Worm (Caenorhabditis elegans) whole organism, late embryonic: ENCODE data around the gene F11D11.21.
"Not testable (repeated sequence)": the region's sequence is repeated elsewhere in the genome, so short reads cannot be mapped to it uniquely, and the experiment has no call there.

Experiments
- C08G9.2 ChIP-seq: sonication (generic microtip); optimal IDR thresholded peaks from 2 replicates; lab custom pipeline; 2016; ENCODE audit warnings: mild to moderate bottlenecking, missing genetic modification characterization, moderate library complexity, missing compliant biosample characterization
- K09A11.1 ChIP-seq: sonication (generic microtip); optimal IDR thresholded peaks from 2 replicates; lab custom pipeline; 2017; ENCODE audit warnings: antibody characterized with exemption, mild to moderate bottlenecking, missing genetic modification characterization, missing compliant biosample characterization; ENCODE audit not compliant: insufficient read depth
- T23F11.4 ChIP-seq: fragments of 200-800 bp; sonication (Bioruptor generic); optimal IDR thresholded peaks from 2 replicates; lab custom pipeline; 2018; ENCODE audit warnings: mild to moderate bottlenecking, missing genetic modification characterization, missing compliant biosample characterization
- Y22D7AL.16 ChIP-seq: sonication (generic microtip); optimal IDR thresholded peaks from 2 replicates; lab custom pipeline; 2016; ENCODE audit warnings: missing genetic modification characterization, missing compliant biosample characterization
- ama-1 ChIP-seq: fragments of 150-350 bp; optimal IDR thresholded peaks from 2 replicates; lab custom pipeline; 2014
- ceh-18 ChIP-seq: sonication (generic microtip); optimal IDR thresholded peaks from 2 replicates; lab custom pipeline; 2016; ENCODE audit warnings: missing genetic modification characterization, missing compliant biosample characterization
- ceh-2 ChIP-seq: sonication (generic microtip); optimal IDR thresholded peaks from 2 replicates; lab custom pipeline; 2016; ENCODE audit warnings: missing genotype, missing genetic modification characterization, missing compliant biosample characterization
- ceh-24 ChIP-seq: sonication (generic microtip); optimal IDR thresholded peaks from 2 replicates; lab custom pipeline; 2016; ENCODE audit warnings: mild to moderate bottlenecking, missing genetic modification characterization, missing compliant biosample characterization
- ceh-30 ChIP-seq: fragments of 150-350 bp; optimal IDR thresholded peaks from 2 replicates; lab custom pipeline; 2014; ENCODE audit warnings: missing biosample characterization, missing genetic modification characterization
- ceh-48 ChIP-seq: sonication (generic microtip); optimal IDR thresholded peaks from 2 replicates; lab custom pipeline; 2016; ENCODE audit warnings: missing genetic modification characterization, inconsistent platforms, missing compliant biosample characterization
- ceh-6 ChIP-seq: fragments of 200-800 bp; sonication (Bioruptor generic); optimal IDR thresholded peaks from 2 replicates; lab custom pipeline; 2018; ENCODE audit warnings: mild to moderate bottlenecking, missing genetic modification characterization, missing compliant biosample characterization
- ceh-9 ChIP-seq: sonication (generic microtip); optimal IDR thresholded peaks from 2 replicates; lab custom pipeline; 2016; ENCODE audit warnings: mild to moderate bottlenecking, missing genetic modification characterization, inconsistent platforms, missing compliant biosample characterization
- dmd-4 ChIP-seq: sonication (generic microtip); optimal IDR thresholded peaks from 2 replicates; lab custom pipeline; 2016; ENCODE audit warnings: borderline replicate concordance, missing genetic modification characterization, missing compliant biosample characterization
- elt-4 ChIP-seq: sonication (generic microtip); optimal IDR thresholded peaks from 2 replicates; lab custom pipeline; 2016; ENCODE audit warnings: missing genetic modification characterization, missing compliant biosample characterization
- gmeb-2 ChIP-seq: sonication (generic microtip); optimal IDR thresholded peaks from 2 replicates; lab custom pipeline; 2016; ENCODE audit warnings: missing genetic modification characterization, inconsistent platforms, missing compliant biosample characterization
- hlh-30 ChIP-seq: sonication (generic microtip); optimal IDR thresholded peaks from 2 replicates; lab custom pipeline; 2017; ENCODE audit warnings: antibody characterized with exemption, missing genetic modification characterization, missing compliant biosample characterization; ENCODE audit not compliant: insufficient read depth
- hlh-8 ChIP-seq: sonication (generic microtip); optimal IDR thresholded peaks from 2 replicates; lab custom pipeline; 2016; ENCODE audit warnings: missing genotype, missing genetic modification characterization, missing compliant biosample characterization
- lim-6 ChIP-seq: sonication (generic microtip); optimal IDR thresholded peaks from 2 replicates; lab custom pipeline; 2016; ENCODE audit warnings: missing genetic modification characterization, missing compliant biosample characterization
- lin-11 ChIP-seq: fragments of 200-800 bp; sonication (Bioruptor generic); optimal IDR thresholded peaks from 2 replicates; lab custom pipeline; 2018; ENCODE audit warnings: mild to moderate bottlenecking, missing genetic modification characterization, missing compliant biosample characterization
- nhr-11 ChIP-seq: fragments of 150-350 bp; optimal IDR thresholded peaks from 2 replicates; lab custom pipeline; 2014; ENCODE audit warnings: missing biosample characterization, missing genetic modification characterization
- npax-4 ChIP-seq: sonication (generic microtip); optimal IDR thresholded peaks from 2 replicates; lab custom pipeline; 2016; ENCODE audit warnings: missing genetic modification characterization, missing compliant biosample characterization
- odd-2 ChIP-seq: sonication (generic microtip); optimal IDR thresholded peaks from 2 replicates; lab custom pipeline; 2017; ENCODE audit warnings: antibody characterized with exemption, mild to moderate bottlenecking, missing genetic modification characterization, missing compliant biosample characterization
- pat-9 ChIP-seq: fragments of 200-800 bp; sonication (Bioruptor generic); optimal IDR thresholded peaks from 2 replicates; lab custom pipeline; 2018; ENCODE audit warnings: mild to moderate bottlenecking, missing genetic modification characterization, moderate library complexity, missing compliant biosample characterization
- pax-1 ChIP-seq: fragments of 150-350 bp; optimal IDR thresholded peaks from 2 replicates; lab custom pipeline; 2014; ENCODE audit warnings: missing biosample characterization, missing genetic modification characterization
- pha-2 ChIP-seq: sonication (generic microtip); optimal IDR thresholded peaks from 2 replicates; lab custom pipeline; 2017; ENCODE audit warnings: mild to moderate bottlenecking, missing genetic modification characterization, missing compliant biosample characterization
- pha-4 ChIP-seq: fragments of 150-350 bp; optimal IDR thresholded peaks from 2 replicates; lab custom pipeline; 2018; ENCODE audit warnings: missing biosample characterization, missing genetic modification reagents, missing genetic modification characterization
- pqm-1 ChIP-seq: sonication (generic microtip); optimal IDR thresholded peaks from 2 replicates; lab custom pipeline; 2016; ENCODE audit warnings: missing genetic modification characterization, missing compliant biosample characterization
- pros-1 ChIP-seq: fragments of 150-350 bp; optimal IDR thresholded peaks from 2 replicates; lab custom pipeline; 2014; ENCODE audit warnings: missing biosample characterization, missing genetic modification reagents, missing genetic modification characterization
- ref-2 ChIP-seq: sonication (generic microtip); optimal IDR thresholded peaks from 2 replicates; lab custom pipeline; 2016; ENCODE audit warnings: missing genetic modification characterization, missing compliant biosample characterization
- rnt-1 ChIP-seq: sonication (generic microtip); optimal IDR thresholded peaks from 2 replicates; lab custom pipeline; 2016; ENCODE audit warnings: missing genetic modification characterization, missing compliant biosample characterization
- sox-4 ChIP-seq: sonication (generic microtip); optimal IDR thresholded peaks from 2 replicates; lab custom pipeline; 2017; ENCODE audit warnings: mild to moderate bottlenecking, missing genetic modification characterization, inconsistent platforms, missing compliant biosample characterization
- unc-42 ChIP-seq: sonication (generic microtip); optimal IDR thresholded peaks from 2 replicates; lab custom pipeline; 2016; ENCODE audit warnings: missing genotype, missing genetic modification characterization, missing compliant biosample characterization
- unc-55 ChIP-seq: sonication (generic microtip); optimal IDR thresholded peaks from 2 replicates; lab custom pipeline; 2017; ENCODE audit warnings: missing biosample characterization, missing genetic modification reagents, missing genetic modification characterization
- zip-5 ChIP-seq: sonication (generic microtip); optimal IDR thresholded peaks from 2 replicates; lab custom pipeline; 2016; ENCODE audit warnings: missing genetic modification characterization, missing compliant biosample characterization

Gene F11D11.21

ce11 chrV:18771390-18771789 is 21.0 kb upstream of the F11D11.21 start, which contains the start of gene clec-256:
clec-256 (plus strand) TSS chrV:18771690.
- TF ChIP-seq dmd-4 (tag; lab: Kevin White, UChicago): no peak
- TF ChIP-seq hlh-30 (tag; lab: Kevin White, UChicago): no peak
- no peak for TF ChIP-seq hlh-8 (tag; lab: Kevin White, UChicago)
- TF ChIP-seq gmeb-2 (tag; lab: Kevin White, UChicago): no peak
- TF ChIP-seq lim-6 (tag; lab: Kevin White, UChicago): no peak
- TF ChIP-seq pros-1: no peak
- TF ChIP-seq ama-1: no peak
- no peak for TF ChIP-seq K09A11.1 (tag; lab: Kevin White, UChicago)
- TF ChIP-seq odd-2 (tag; lab: Kevin White, UChicago): no peak
- TF ChIP-seq C08G9.2 (tag; lab: Kevin White, UChicago): no peak
- no peak for TF ChIP-seq pha-4
- TF ChIP-seq npax-4 (tag; lab: Kevin White, UChicago): no peak
- no peak for TF ChIP-seq pqm-1 (tag; lab: Kevin White, UChicago)
- no peak for TF ChIP-seq ceh-6
- no peak for TF ChIP-seq ceh-24 (tag; lab: Kevin White, UChicago)

ce11 chrV:18770623-18771022 is 20.3 kb upstream of the F11D11.21 start, which contains the start of gene clec-255:
clec-255 (minus strand) TSS chrV:18770723.
- no peak for TF ChIP-seq dmd-4 (tag; lab: Kevin White, UChicago)
- TF ChIP-seq ceh-24 (tag; lab: Kevin White, UChicago): no peak
- TF ChIP-seq sox-4 (tag; lab: Kevin White, UChicago): no peak
- no peak for TF ChIP-seq zip-5 (tag; lab: Kevin White, UChicago)
- no peak for TF ChIP-seq Y22D7AL.16
- TF ChIP-seq ceh-18 (tag; lab: Kevin White, UChicago): no peak
- no peak for TF ChIP-seq pat-9 (tag; lab: Kevin White, UChicago)
- TF ChIP-seq, all 69 proteins: peak for 0

ce11 chrV:18769902-18770301 is 19.6 kb upstream of the F11D11.21 start:
- TF ChIP-seq ref-2 (tag; lab: Kevin White, UChicago): no peak

ce11 chrV:18762044-18762443 is 11.7 kb upstream of the F11D11.21 start, which contains the start of gene F11D11.22:
F11D11.22 (plus strand) TSS chrV:18762344.
- TF ChIP-seq ceh-24, ceh-30, pat-9 (tag; lab: Kevin White, UChicago): not testable (repeated sequence)

ce11 chrV:18761078-18761477 is 10.7 kb upstream of the F11D11.21 start, which contains the start of gene F11D11.4:
F11D11.4 (plus strand) TSS chrV:18761378.
- TF ChIP-seq ceh-24 (tag; lab: Kevin White, UChicago) (no peak), ceh-48 (no peak), unc-55 (GFP tag; lab: Kevin White, UChicago) (no peak), rnt-1 (tag; lab: Kevin White, UChicago) (no peak), pha-4 (no peak), pax-1 (tag; lab: Kevin White, UChicago) (no peak), ceh-2 (tag; lab: Kevin White, UChicago) (no peak), ama-1 (no peak), hlh-30 (tag; lab: Kevin White, UChicago) (no peak), ceh-6 (no peak), sox-4 (tag; lab: Kevin White, UChicago) (no peak), npax-4 (tag; lab: Kevin White, UChicago) (no peak), ceh-9 (tag; lab: Kevin White, UChicago) (no peak), elt-4 (tag; lab: Kevin White, UChicago) (no peak), unc-42 (tag; lab: Kevin White, UChicago) (no peak), pha-2 (tag; lab: Kevin White, UChicago) (no peak), lin-11 (no peak), nhr-11 (no peak), T23F11.4 (GFP tag; lab: Kevin White, UChicago) (no peak)
